Fruit fly (Drosophila melanogaster): ENCODE results near the gene CG31145.
A peak's percentile ranks its signal among the peaks of the same experiment; 100 is the strongest.

The CG31145 gene

DNA sequence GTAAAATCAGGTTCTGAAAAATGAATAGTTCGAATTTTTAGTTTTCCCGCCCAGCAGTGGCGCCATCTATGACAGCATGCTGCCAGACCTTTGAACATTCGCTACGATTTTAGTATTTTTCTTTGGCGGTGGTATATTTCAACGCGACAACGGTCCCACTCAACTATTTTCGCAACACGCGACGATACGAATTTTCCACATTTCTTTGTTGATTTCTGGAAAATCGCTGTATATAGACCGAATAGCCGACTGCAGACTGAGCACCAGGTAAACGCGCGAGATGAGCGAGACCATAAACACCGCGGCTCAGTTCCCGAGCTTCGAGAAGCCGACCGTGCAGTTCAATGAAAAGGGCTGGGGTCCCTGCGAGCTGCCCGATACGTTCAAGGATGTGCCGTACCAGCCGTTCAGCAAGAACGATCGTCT lies 10.5 kb upstream of the CG31145 start, which contains the start of gene eIF3d1 (continued):
- TF ChIP-seq Mad (GFP tag; optimal IDR thresholded peaks at IDR 0.05) = peak; percentile 54
- TF ChIP-seq ERR (GFP tag; optimal IDR thresholded peaks at IDR 0.05) = no peak
- peak; percentile 84 for TF ChIP-seq rib (GFP tag; IDR thresholded peaks at IDR 0.05)
- no peak for TF ChIP-seq CG6689 (GFP tag; IDR thresholded peaks at IDR 0.05)
- TF ChIP-seq CG8089 (GFP tag; optimal IDR thresholded peaks at IDR 0.05) = no peak
- no peak for TF ChIP-seq Bteb2 (GFP tag; optimal IDR thresholded peaks at IDR 0.05)
- TF ChIP-seq bigmax (GFP tag; optimal IDR thresholded peaks at IDR 0.05) = peak; percentile 94
- TF ChIP-seq CG18262 (tag; optimal IDR thresholded peaks at IDR 0.05) = no peak
- TF ChIP-seq CG12744 (GFP tag; optimal IDR thresholded peaks at IDR 0.05) = peak; percentile 42
- peak; percentile 25 for TF ChIP-seq Scr (GFP tag; IDR thresholded peaks at IDR 0.05; ENCODE audit: partially characterized antibody)
- peak; percentile 92 for TF ChIP-seq Med (GFP tag)
- TF ChIP-seq CG2116 (GFP tag; optimal IDR thresholded peaks at IDR 0.05) = peak; percentile 51
- TF ChIP-seq dati (GFP tag; IDR thresholded peaks at IDR 0.05) = 0 out of 2 replicates have a peak, but pooled peaks have one; percentile 20
- TF ChIP-seq Aef1 (GFP tag; IDR thresholded peaks at IDR 0.05) = no peak
- TF ChIP-seq phol (tag; optimal IDR thresholded peaks at IDR 0.05) = peak; percentile 57
- TF ChIP-seq CG17802 (tag; optimal IDR thresholded peaks at IDR 0.05) = no peak
- peak; percentile 73 for TF ChIP-seq Sin3A (optimal IDR thresholded peaks at IDR 0.05)
- TF ChIP-seq CG11560 (tag; IDR thresholded peaks at IDR 0.05) = peak; percentile 46; the same call in 1 of the 3 replicates
- TF ChIP-seq pzg (GFP tag; optimal IDR thresholded peaks at IDR 0.05) = peak; percentile 95
- TF ChIP-seq CG7372 (GFP tag; IDR thresholded peaks at IDR 0.05) = no peak
- no peak for TF ChIP-seq Usf (GFP tag; optimal IDR thresholded peaks at IDR 0.05)
- no peak for TF ChIP-seq caup (GFP tag; optimal IDR thresholded peaks at IDR 0.05; ENCODE audit: severe bottlenecking)
- TF ChIP-seq Rfx (GFP tag; IDR thresholded peaks at IDR 0.05) = peak; percentile 50; the same call in 1 of the 2 replicates
- TF ChIP-seq CG17186 (GFP tag; optimal IDR thresholded peaks at IDR 0.05) = peak; percentile 31
- no peak for TF ChIP-seq CG10321 (GFP tag; IDR thresholded peaks at IDR 0.05)
- peak; percentile 53 for TF ChIP-seq CoRest (tag; optimal IDR thresholded peaks at IDR 0.05)
- TF ChIP-seq CG18764 (GFP tag; optimal IDR thresholded peaks at IDR 0.05) = peak; percentile 10
- TF ChIP-seq Dref (GFP tag; IDR thresholded peaks at IDR 0.05) = peak; percentile 42; the same call in 1 of the 2 replicates
- no peak for TF ChIP-seq bsh (GFP tag; optimal IDR thresholded peaks at IDR 0.05)
- TF ChIP-seq CG9797 (GFP tag; optimal IDR thresholded peaks at IDR 0.05) = peak; percentile 99
- TF ChIP-seq CG15514 (GFP tag; optimal IDR thresholded peaks at IDR 0.05) = peak; percentile 88
- TF ChIP-seq Dll (GFP tag; IDR thresholded peaks at IDR 0.05; ENCODE audit: partially characterized antibody) = peak; percentile 29; the same call in 1 of the 4 replicates
- peak; percentile 64 for TF ChIP-seq CHES-1-like (GFP tag; optimal IDR thresholded peaks at IDR 0.05)
- peak; percentile 48; the same call in 1 of the 2 replicates for TF ChIP-seq NFAT (GFP tag; IDR thresholded peaks at IDR 0.05)
- TF ChIP-seq CG10267 (tag; optimal IDR thresholded peaks at IDR 0.05) = peak; percentile 58
- no peak for TF ChIP-seq danr (GFP tag; IDR thresholded peaks at IDR 0.05)
- TF ChIP-seq lilli (GFP tag; optimal IDR thresholded peaks at IDR 0.05) = peak; percentile 29
- TF ChIP-seq CG6765 (GFP tag; optimal IDR thresholded peaks at IDR 0.05) = no peak
- peak; percentile 90 for TF ChIP-seq YL-1 (GFP tag; optimal IDR thresholded peaks at IDR 0.05)
- TF ChIP-seq trem (tag; optimal IDR thresholded peaks at IDR 0.05) = peak; percentile 74
- TF ChIP-seq Chrac-16 (GFP tag; optimal IDR thresholded peaks at IDR 0.05) = peak; percentile 20
- peak; percentile 17 for TF ChIP-seq CG9609 (GFP tag; optimal IDR thresholded peaks at IDR 0.05)
- TF ChIP-seq CG10654 (GFP tag; optimal IDR thresholded peaks at IDR 0.05) = peak; percentile 3
- TF ChIP-seq CG3847 (GFP tag; IDR thresholded peaks at IDR 0.05) = peak; percentile 88
- TF ChIP-seq CG3163 (GFP tag; optimal IDR thresholded peaks at IDR 0.05) = peak; percentile 36
- TF ChIP-seq Myb (GFP tag; optimal IDR thresholded peaks at IDR 0.05) = peak; percentile 50
- TF ChIP-seq CG12391 (tag; optimal IDR thresholded peaks at IDR 0.05) = peak; percentile 38
- TF ChIP-seq Bdp1 (GFP tag; optimal IDR thresholded peaks at IDR 0.05) = peak; percentile 41
- TF ChIP-seq CG2875 (GFP tag; optimal IDR thresholded peaks at IDR 0.05) = no peak
- peak; percentile 99 for TF ChIP-seq E2f2 (GFP tag; IDR thresholded peaks at IDR 0.05)
- TF ChIP-seq dpn (GFP tag; optimal IDR thresholded peaks at IDR 0.05) = peak in 1 of 2 experiments; percentile 35

Measured in whole organism, embryonic.